Worm (Caenorhabditis elegans): Measurements from ENCODE around the gene C31H2.4.

ce11 chrX:5197440-5197839, 38.0 kb upstream of the C31H2.4 start:
- no peak for TF ChIP-seq mep-1 (tag; optimal IDR thresholded peaks at IDR 0.05)
- TF ChIP-seq nhr-28 (tag; optimal IDR thresholded peaks at IDR 0.05), result no peak

Data from whole organism, mixed stage, embryonic.